Worm (Caenorhabditis elegans): ENCODE measurements around the gene F41G3.21.

DNA sequence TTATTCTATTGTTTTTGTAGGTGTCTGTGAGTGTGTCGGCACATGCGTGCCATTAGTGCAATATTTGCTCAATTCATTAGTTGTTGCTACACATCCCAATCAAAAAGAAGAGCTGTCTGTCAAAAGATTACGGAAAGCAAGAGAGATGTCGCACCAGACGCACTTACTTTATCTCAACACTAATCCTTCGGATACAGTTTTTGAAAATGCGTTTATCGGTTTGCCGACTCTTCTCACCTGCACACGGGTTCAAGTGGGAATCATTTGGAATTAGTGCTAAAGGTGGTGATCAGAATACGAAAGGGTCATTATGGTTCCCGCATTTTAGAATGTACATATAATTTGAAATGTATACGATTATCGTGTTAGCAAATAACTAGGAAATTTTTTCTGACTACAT lies 48.5 kb upstream of the F41G3.21 start:
- TF ChIP-seq npax-4 (tag; optimal IDR thresholded peaks at IDR 0.05) = no peak
- TF ChIP-seq T23F11.4 (GFP tag; optimal IDR thresholded peaks at IDR 0.05) = no peak
- TF ChIP-seq elt-2 (tag; optimal IDR thresholded peaks at IDR 0.05) = no peak
- no peak for TF ChIP-seq unc-55 (GFP tag; optimal IDR thresholded peaks at IDR 0.05)
- TF ChIP-seq zip-5 (tag; optimal IDR thresholded peaks at IDR 0.05) = no peak
- no peak for TF ChIP-seq ama-1 (optimal IDR thresholded peaks at IDR 0.05)
- no peak for TF ChIP-seq pha-2 (tag; optimal IDR thresholded peaks at IDR 0.05)
- TF ChIP-seq C08G9.2 (tag; optimal IDR thresholded peaks at IDR 0.05) = no peak
- no peak for TF ChIP-seq sox-2 (GFP tag; IDR thresholded peaks at IDR 0.05)
- TF ChIP-seq K02D7.2 (tag; optimal IDR thresholded peaks at IDR 0.05) = no peak
